Fruit fly (Drosophila melanogaster) whole organism, embryonic: ENCODE measurements around the gene phol.

Source experiments
- BEAF-32 ChIP-seq: fragments of 200-800 bp; sonication (Bioruptor generic); optimal IDR thresholded peaks from 3 replicates; lab custom pipeline; 2017; ENCODE audit warnings: missing biosample characterization, missing genetic modification characterization, mild to moderate bottlenecking, moderate library complexity, missing genetic modification reagents
- CG10431 ChIP-seq: fragments of 200-800 bp; sonication (Bioruptor generic); optimal IDR thresholded peaks from 3 replicates; lab custom pipeline; 2018; ENCODE audit warnings: missing biosample characterization, mild to moderate bottlenecking, missing genetic modification characterization
- CG11398 ChIP-seq: fragments of 200-800 bp; sonication (Bioruptor generic); optimal IDR thresholded peaks from 2 replicates; lab custom pipeline; 2016; ENCODE audit warnings: missing biosample characterization, missing genetic modification characterization
- CG11723 ChIP-seq: fragments of 200-800 bp; sonication (Bioruptor generic); optimal IDR thresholded peaks from 2 replicates; lab custom pipeline; 2017; ENCODE audit warnings: missing biosample characterization, mild to moderate bottlenecking, missing genetic modification characterization
- CG12071 ChIP-seq: fragments of 200-800 bp; sonication (Bioruptor generic); optimal IDR thresholded peaks from 3 replicates; lab custom pipeline; 2018; ENCODE audit warnings: missing biosample characterization, mild to moderate bottlenecking, missing genetic modification characterization
- CG12104 ChIP-seq: fragments of 200-800 bp; sonication (Bioruptor generic); optimal IDR thresholded peaks from 3 replicates; lab custom pipeline; 2016; ENCODE audit warnings: missing biosample characterization, missing genetic modification characterization
- CG12744 ChIP-seq: fragments of 200-800 bp; sonication (Bioruptor generic); optimal IDR thresholded peaks from 2 replicates; lab custom pipeline; 2016; ENCODE audit warnings: missing biosample characterization, missing genetic modification characterization
- CG12769 ChIP-seq: fragments of 200-800 bp; sonication (Bioruptor generic); optimal IDR thresholded peaks from 2 replicates; lab custom pipeline; 2019; ENCODE audit warnings: missing biosample characterization, mild to moderate bottlenecking, missing genetic modification characterization, moderate library complexity
- CG13424 ChIP-seq: fragments of 200-800 bp; sonication (Bioruptor generic); optimal IDR thresholded peaks from 2 replicates; lab custom pipeline; 2019; ENCODE audit warnings: missing biosample characterization, mild to moderate bottlenecking, missing genetic modification characterization, moderate library complexity
- CG1602 ChIP-seq: fragments of 200-800 bp; sonication (Bioruptor generic); optimal IDR thresholded peaks from 3 replicates; lab custom pipeline; 2016; ENCODE audit warnings: missing biosample characterization, missing genetic modification characterization
- CG1647 ChIP-seq: fragments of 200-800 bp; sonication (Bioruptor generic); optimal IDR thresholded peaks from 3 replicates; lab custom pipeline; 2016; ENCODE audit warnings: missing biosample characterization, missing genetic modification characterization
- CG17568 ChIP-seq: fragments of 200-800 bp; sonication (Bioruptor generic); optimal IDR thresholded peaks from 2 replicates; lab custom pipeline; 2018; ENCODE audit warnings: missing biosample characterization, mild to moderate bottlenecking, missing genetic modification characterization, moderate library complexity
- CG17912 ChIP-seq: fragments of 200-800 bp; sonication (Bioruptor generic); optimal IDR thresholded peaks from 2 replicates; lab custom pipeline; 2018; ENCODE audit warnings: missing biosample characterization, mild to moderate bottlenecking, missing genetic modification characterization
- CG2120 ChIP-seq: fragments of 200-800 bp; sonication (Bioruptor generic); optimal IDR thresholded peaks from 3 replicates; lab custom pipeline; 2016; ENCODE audit warnings: missing biosample characterization, missing genetic modification characterization
- CG2678 ChIP-seq: fragments of 200-800 bp; sonication (Bioruptor generic); optimal IDR thresholded peaks from 3 replicates; lab custom pipeline; 2019; ENCODE audit warnings: missing biosample characterization, mild to moderate bottlenecking, missing genetic modification characterization, moderate library complexity
- CG3726 ChIP-seq: fragments of 200-800 bp; sonication (Bioruptor generic); IDR thresholded peaks from 3 replicates; pipeline ENCODE4, ENCODE4 v1.3.6; 2022; ENCODE audit warnings: missing biosample characterization, missing genetic modification characterization
- CG4404 ChIP-seq: fragments of 200-800 bp; sonication (Bioruptor generic); IDR thresholded peaks from 2 replicates; pipeline ENCODE4 v1.3.6; 2022; ENCODE audit warnings: missing biosample characterization, missing genetic modification characterization
- CG4707 ChIP-seq: fragments of 200-800 bp; sonication (Bioruptor generic); optimal IDR thresholded peaks from 2 replicates; lab custom pipeline; 2018; ENCODE audit warnings: missing biosample characterization, mild to moderate bottlenecking, missing genetic modification characterization, moderate library complexity
- CG5953 ChIP-seq: fragments of 200-800 bp; sonication (Bioruptor generic); IDR thresholded peaks from 2 replicates; pipeline ENCODE4 v1.3.6; 2022; ENCODE audit warnings: missing biosample characterization, missing genetic modification characterization
- CG6813 ChIP-seq: fragments of 200-800 bp; sonication (Bioruptor generic); optimal IDR thresholded peaks from 2 replicates; lab custom pipeline; 2017; ENCODE audit warnings: missing biosample characterization, missing genetic modification characterization, mild to moderate bottlenecking, moderate library complexity, missing genetic modification reagents
- CG7839 ChIP-seq: fragments of 200-800 bp; sonication (Bioruptor generic); optimal IDR thresholded peaks from 3 replicates; lab custom pipeline; 2018; ENCODE audit warnings: missing biosample characterization, mild to moderate bottlenecking, missing genetic modification characterization, moderate library complexity
- CG9932 ChIP-seq: fragments of 200-800 bp; sonication (Bioruptor generic); IDR thresholded peaks from 2 replicates; pipeline ENCODE4 v1.3.6; 2022; ENCODE audit warnings: missing biosample characterization, missing genetic modification characterization
- Camta ChIP-seq: fragments of 200-800 bp; sonication (Bioruptor generic); optimal IDR thresholded peaks from 2 replicates; lab custom pipeline; 2016; ENCODE audit warnings: missing biosample characterization, missing genetic modification characterization
- Ets65A ChIP-seq: fragments of 200-800 bp; sonication (Bioruptor generic); peaks from one replicate; lab custom pipeline; 2016; ENCODE audit warnings: missing biosample characterization, missing genetic modification characterization
- HLH54F ChIP-seq: fragments of 200-800 bp; sonication (Bioruptor generic); optimal IDR thresholded peaks from 3 replicates; lab custom pipeline; 2016; ENCODE audit warnings: missing biosample characterization, missing genetic modification characterization
- Lim3 ChIP-seq: fragments of 200-800 bp; sonication (Bioruptor generic); IDR thresholded peaks from 2 replicates; pipeline ENCODE4 v1.3.6; 2022; ENCODE audit warnings: missing biosample characterization, missing genetic modification characterization
- NfI ChIP-seq: fragments of 200-800 bp; sonication (Bioruptor generic); optimal IDR thresholded peaks from 3 replicates; lab custom pipeline; 2018; ENCODE audit warnings: missing biosample characterization, mild to moderate bottlenecking, missing genetic modification characterization, moderate library complexity
- Oli ChIP-seq: fragments of 200-800 bp; sonication (Bioruptor generic); optimal IDR thresholded peaks from 2 replicates; lab custom pipeline; 2018; ENCODE audit warnings: missing biosample characterization, mild to moderate bottlenecking, missing genetic modification characterization, moderate library complexity
- Side ChIP-seq: fragments of 200-800 bp; sonication (Bioruptor generic); optimal IDR thresholded peaks from 2 replicates; lab custom pipeline; 2016; ENCODE audit warnings: missing biosample characterization, missing genetic modification characterization
- Spps ChIP-seq: fragments of 200-800 bp; sonication (Bioruptor generic); optimal IDR thresholded peaks from 2 replicates; lab custom pipeline; 2018; ENCODE audit warnings: missing biosample characterization, mild to moderate bottlenecking, missing genetic modification characterization
- TFAM ChIP-seq: fragments of 200-800 bp; sonication (Bioruptor generic); optimal IDR thresholded peaks from 2 replicates; lab custom pipeline; 2017; ENCODE audit warnings: missing biosample characterization, missing genetic modification characterization, inconsistent platforms
- Vsx1 ChIP-seq: fragments of 200-800 bp; sonication (Bioruptor generic); optimal IDR thresholded peaks from 2 replicates; lab custom pipeline; 2017; ENCODE audit warnings: missing biosample characterization, mild to moderate bottlenecking, missing genetic modification characterization, missing genetic modification reagents
- corto ChIP-seq: fragments of 200-800 bp; sonication (Bioruptor generic); optimal IDR thresholded peaks from 2 replicates; lab custom pipeline; 2016; ENCODE audit warnings: missing biosample characterization, mild to moderate bottlenecking, missing genetic modification characterization, moderate library complexity
- cwo ChIP-seq: fragments of 200-800 bp; sonication (Bioruptor generic); optimal IDR thresholded peaks from 3 replicates; lab custom pipeline; 2017; ENCODE audit warnings: missing biosample characterization, missing genetic modification characterization, mild to moderate bottlenecking, moderate library complexity, missing genetic modification reagents
- dati ChIP-seq: fragments of 200-800 bp; sonication (Bioruptor generic); IDR thresholded peaks from 2 replicates; pipeline ENCODE4 v1.3.6; 2022; ENCODE audit warnings: missing biosample characterization, missing genetic modification characterization
- en ChIP-seq: fragments of 200-800 bp; sonication (Bioruptor generic); optimal IDR thresholded peaks from 2 replicates; lab custom pipeline; 2016; ENCODE audit warnings: missing biosample characterization, missing genetic modification characterization
- fd64A ChIP-seq: fragments of 200-800 bp; sonication (Bioruptor generic); optimal IDR thresholded peaks from 3 replicates; lab custom pipeline; 2018; ENCODE audit warnings: missing biosample characterization, mild to moderate bottlenecking, missing genetic modification characterization
- ham ChIP-seq: fragments of 200-800 bp; sonication (Bioruptor generic); IDR thresholded peaks from 2 replicates; pipeline ENCODE4 v1.3.6; 2022; ENCODE audit warnings: missing biosample characterization, missing genetic modification characterization
- jing ChIP-seq: fragments of 200-800 bp; sonication (Bioruptor generic); optimal IDR thresholded peaks from 2 replicates; lab custom pipeline; 2018; ENCODE audit warnings: missing biosample characterization, mild to moderate bottlenecking, missing genetic modification characterization
- lmd ChIP-seq: fragments of 200-800 bp; sonication (Bioruptor generic); IDR thresholded peaks from 2 replicates; pipeline ENCODE4 v1.3.6; 2022; ENCODE audit warnings: missing biosample characterization, missing genetic modification characterization
- nau ChIP-seq: fragments of 200-800 bp; sonication (Bioruptor generic); optimal IDR thresholded peaks from 3 replicates; lab custom pipeline; 2017; ENCODE audit warnings: missing biosample characterization, mild to moderate bottlenecking, missing genetic modification characterization, missing genetic modification reagents
- nerfin-2 ChIP-seq: fragments of 200-800 bp; sonication (Bioruptor generic); IDR thresholded peaks from 2 replicates; pipeline ENCODE4 v1.3.6; 2022; ENCODE audit warnings: missing biosample characterization, missing genetic modification characterization; ENCODE audit not compliant: partially characterized antibody
- prd ChIP-seq, 3 experiments: fragments of >200 bp in 2 of 3; fragments of 200-800 bp in 1 of 3; sonication (Bioruptor generic) in 1 of 3; optimal IDR thresholded peaks in 2 of 3; IDR thresholded peaks in 1 of 3; 2 replicates in 2 of 3; 3 replicates in 1 of 3; pipeline versions ENCODE4 v1.3.6 to Lab custom; 2017 to 2022; ENCODE audit warnings: missing biosample characterization in 1 of 3, missing genetic modification characterization in 1 of 3
- pros ChIP-seq: fragments of 200-800 bp; sonication (Bioruptor generic); optimal IDR thresholded peaks from 3 replicates; lab custom pipeline; 2019; ENCODE audit warnings: missing biosample characterization, mild to moderate bottlenecking, missing genetic modification characterization, moderate library complexity
- shn ChIP-seq: fragments of 200-800 bp; sonication (Bioruptor generic); optimal IDR thresholded peaks from 3 replicates; lab custom pipeline; 2016; ENCODE audit warnings: missing biosample characterization, missing genetic modification characterization
- sisA ChIP-seq: fragments of 200-800 bp; sonication (Bioruptor generic); IDR thresholded peaks from 2 replicates; pipeline ENCODE4 v1.3.6; 2022; ENCODE audit warnings: missing biosample characterization, missing genetic modification characterization
- sob ChIP-seq: fragments of 200-800 bp; sonication (Bioruptor generic); IDR thresholded peaks from 2 replicates; pipeline ENCODE4 v1.3.6; 2022; ENCODE audit warnings: missing biosample characterization, missing genetic modification characterization
- tx ChIP-seq: fragments of 200-800 bp; sonication (Bioruptor generic); optimal IDR thresholded peaks from 2 replicates; lab custom pipeline; 2016; ENCODE audit warnings: missing biosample characterization, missing genetic modification characterization
- vfl ChIP-seq: fragments of 200-800 bp; sonication (Bioruptor generic); optimal IDR thresholded peaks from 2 replicates; lab custom pipeline; 2016; ENCODE audit warnings: missing biosample characterization, missing genetic modification characterization

The phol gene

dm6 chr3L:9423757-9424527, 32.1 kb downstream of the phol start (continued):
- TF ChIP-seq prd (optimal IDR thresholded peaks at IDR 0.05; lab: Kevin White, UChicago) = no peak
- 0 out of 3 replicates have a peak, but pooled peaks have one; percentile 19 for TF ChIP-seq prd (GFP tag; IDR thresholded peaks at IDR 0.05; lab: Robert Waterston, UW)
- peak; percentile 7 for TF ChIP-seq CG12769 (tag; lab: Kevin White, UChicago)
- no peak for TF ChIP-seq CG9932 (GFP tag; lab: Robert Waterston, UW)
- no peak for TF ChIP-seq fd64A (GFP tag; lab: Kevin White, UChicago)
- TF ChIP-seq Side (GFP tag; lab: Kevin White, UChicago) = no peak
- no peak for TF ChIP-seq CG12744 (GFP tag; lab: Kevin White, UChicago)
- TF ChIP-seq CG4707 (GFP tag; lab: Kevin White, UChicago) = no peak
- no peak for TF ChIP-seq CG5953 (GFP tag; lab: Robert Waterston, UW)
- no peak for TF ChIP-seq CG11398 (GFP tag; lab: Kevin White, UChicago)
- no peak for TF ChIP-seq HLH54F
- TF ChIP-seq ham (GFP tag; lab: Robert Waterston, UW) = no peak
- no peak for TF ChIP-seq TFAM (GFP tag; lab: Kevin White, UChicago)
- no peak for TF ChIP-seq sisA (GFP tag; lab: Robert Waterston, UW)
- no peak for TF ChIP-seq CG1647
- TF ChIP-seq CG17568 (GFP tag; lab: Kevin White, UChicago) = no peak
- no peak for TF ChIP-seq CG12071 (GFP tag; lab: Kevin White, UChicago)
- TF ChIP-seq Spps = no peak
- no peak for TF ChIP-seq cwo (GFP tag; lab: Kevin White, UChicago)
- TF ChIP-seq BEAF-32 = peak; percentile 8
- no peak for TF ChIP-seq pros (GFP tag; lab: Kevin White, UChicago)
- no peak for TF ChIP-seq CG2120
- no peak for TF ChIP-seq CG17912
- no peak for TF ChIP-seq shn
- TF ChIP-seq nerfin-2 (GFP tag; lab: Robert Waterston, UW) = no peak
- TF ChIP-seq CG11723 (GFP tag; lab: Kevin White, UChicago) = no peak
- TF ChIP-seq CG1602 (GFP tag; lab: Kevin White, UChicago) = no peak
- no peak for TF ChIP-seq CG7839 (tag; lab: Kevin White, UChicago)
- no peak for TF ChIP-seq CG13424 (tag; lab: Kevin White, UChicago)
- TF ChIP-seq vfl (GFP tag; lab: Kevin White, UChicago) = no peak
- TF ChIP-seq dati (GFP tag; lab: Robert Waterston, UW) = no peak
- no peak for TF ChIP-seq Vsx1 (GFP tag; lab: Kevin White, UChicago)
- TF ChIP-seq Oli (tag; lab: Kevin White, UChicago) = no peak
- no peak for TF ChIP-seq CG6813 (GFP tag; lab: Kevin White, UChicago)
- no peak for TF ChIP-seq Lim3 (GFP tag; lab: Robert Waterston, UW)
- TF ChIP-seq en = no peak
- TF ChIP-seq NfI = no peak
- no peak for TF ChIP-seq CG12104 (GFP tag; lab: Kevin White, UChicago)
- TF ChIP-seq Ets65A (GFP tag; lab: Kevin White, UChicago) = peak; percentile 66
- TF ChIP-seq corto (GFP tag; lab: Kevin White, UChicago) = no peak
- no peak for TF ChIP-seq nau
- no peak for TF ChIP-seq Camta
- TF ChIP-seq tx = no peak
- no peak for TF ChIP-seq jing (GFP tag; lab: Kevin White, UChicago)
- no peak for TF ChIP-seq CG3726 (GFP tag; lab: Robert Waterston, UW)
- TF ChIP-seq sob = no peak
- TF ChIP-seq CG4404 (GFP tag; lab: Robert Waterston, UW) = no peak
- no peak for TF ChIP-seq CG2678 (tag; lab: Kevin White, UChicago)
- no peak for TF ChIP-seq CG10431
- TF ChIP-seq lmd (GFP tag; lab: Robert Waterston, UW) = no peak
